Fruit fly (Drosophila melanogaster) whole organism, embryonic: ENCODE data around the gene CG3764.

Experiments
- Atf3 ChIP-seq: fragments of 200-800 bp; sonication (Bioruptor generic); optimal IDR thresholded peaks from 3 replicates; lab custom pipeline; 2016; ENCODE audit warnings: missing biosample characterization, missing genetic modification characterization
- Awh ChIP-seq: fragments of 200-800 bp; sonication (Bioruptor generic); IDR thresholded peaks from 2 replicates; pipeline ENCODE4, ENCODE4 v1.3.6; 2022; ENCODE audit warnings: missing biosample characterization, missing genetic modification characterization
- CG11247 ChIP-seq: fragments of 200-800 bp; sonication (Bioruptor generic); IDR thresholded peaks from 2 replicates; pipeline ENCODE4 v1.3.6; 2022; ENCODE audit warnings: missing biosample characterization, missing genetic modification characterization
- CG11504 ChIP-seq: fragments of 200-800 bp; sonication (Bioruptor generic); optimal IDR thresholded peaks from 3 replicates; lab custom pipeline; 2019; ENCODE audit warnings: missing biosample characterization, mild to moderate bottlenecking, missing genetic modification characterization, moderate library complexity
- CG12071 ChIP-seq: fragments of 200-800 bp; sonication (Bioruptor generic); optimal IDR thresholded peaks from 3 replicates; lab custom pipeline; 2018; ENCODE audit warnings: missing biosample characterization, mild to moderate bottlenecking, missing genetic modification characterization
- CG12236 ChIP-seq: fragments of 200-800 bp; sonication (Bioruptor generic); optimal IDR thresholded peaks from 2 replicates; lab custom pipeline; 2016; ENCODE audit warnings: missing biosample characterization, missing genetic modification characterization
- CG15479 ChIP-seq: fragments of 200-800 bp; sonication (Bioruptor generic); optimal IDR thresholded peaks from 3 replicates; lab custom pipeline; 2019; ENCODE audit warnings: missing biosample characterization, mild to moderate bottlenecking, missing genetic modification characterization, moderate library complexity
- CG17568 ChIP-seq: fragments of 200-800 bp; sonication (Bioruptor generic); optimal IDR thresholded peaks from 2 replicates; lab custom pipeline; 2018; ENCODE audit warnings: missing biosample characterization, mild to moderate bottlenecking, missing genetic modification characterization, moderate library complexity
- CG2889 ChIP-seq: fragments of 200-800 bp; sonication (Bioruptor generic); IDR thresholded peaks from 3 replicates; pipeline ENCODE4 v1.3.6; 2022; ENCODE audit warnings: missing biosample characterization, missing genetic modification characterization
- CG31224 ChIP-seq: fragments of 200-800 bp; sonication (Bioruptor generic); IDR thresholded peaks from 2 replicates; pipeline ENCODE4 v1.3.6; 2022; ENCODE audit warnings: missing biosample characterization, missing genetic modification characterization
- CG31388 ChIP-seq: fragments of 200-800 bp; sonication (Bioruptor generic); optimal IDR thresholded peaks from 2 replicates; lab custom pipeline; 2016; ENCODE audit warnings: missing biosample characterization, missing genetic modification characterization
- CG32532 ChIP-seq: fragments of 200-800 bp; sonication (Bioruptor generic); IDR thresholded peaks from 2 replicates; pipeline ENCODE4 v1.3.6; 2022; ENCODE audit warnings: missing biosample characterization, missing genetic modification characterization
- CG4282 ChIP-seq: fragments of 200-800 bp; sonication (Bioruptor generic); optimal IDR thresholded peaks from 2 replicates; lab custom pipeline; 2016; ENCODE audit warnings: missing biosample characterization, missing genetic modification characterization
- CG4424 ChIP-seq: fragments of 200-800 bp; sonication (Bioruptor generic); optimal IDR thresholded peaks from 3 replicates; lab custom pipeline; 2016; ENCODE audit warnings: missing biosample characterization, missing genetic modification characterization
- CG4730 ChIP-seq: fragments of 200-800 bp; sonication (Bioruptor generic); IDR thresholded peaks from 2 replicates; pipeline ENCODE4 v1.3.6; 2022; ENCODE audit warnings: missing biosample characterization, missing genetic modification characterization
- CG4820 ChIP-seq: fragments of 200-800 bp; sonication (Bioruptor generic); optimal IDR thresholded peaks from 3 replicates; lab custom pipeline; 2016; ENCODE audit warnings: missing biosample characterization, missing genetic modification characterization
- CG7556 ChIP-seq: fragments of 200-800 bp; sonication (Bioruptor generic); optimal IDR thresholded peaks from 2 replicates; lab custom pipeline; 2017; ENCODE audit warnings: missing biosample characterization, mild to moderate bottlenecking, missing genetic modification characterization
- Camta ChIP-seq: fragments of 200-800 bp; sonication (Bioruptor generic); optimal IDR thresholded peaks from 2 replicates; lab custom pipeline; 2016; ENCODE audit warnings: missing biosample characterization, missing genetic modification characterization
- CkIIα-i1 ChIP-seq: fragments of 200-800 bp; sonication (Bioruptor generic); IDR thresholded peaks from 2 replicates; pipeline ENCODE4 v1.3.6; 2022; ENCODE audit warnings: missing biosample characterization, missing genetic modification characterization
- Dll ChIP-seq: fragments of 200-800 bp; sonication (Bioruptor generic); IDR thresholded peaks from 4 replicates; pipeline ENCODE4 v1.3.6; 2022; ENCODE audit warnings: missing biosample characterization, missing genetic modification characterization; ENCODE audit not compliant: partially characterized antibody
- Dref ChIP-seq: fragments of 200-800 bp; sonication (Bioruptor generic); IDR thresholded peaks from 2 replicates; pipeline ENCODE4 v1.3.6; 2022; ENCODE audit warnings: missing biosample characterization, missing genetic modification characterization
- E2f1 ChIP-seq: fragments of 200-800 bp; sonication (Bioruptor generic); IDR thresholded peaks from 2 replicates; pipeline ENCODE4 v1.3.6; 2022; ENCODE audit warnings: missing biosample characterization, missing genetic modification characterization
- Gsc ChIP-seq: fragments of 200-800 bp; sonication (Bioruptor generic); IDR thresholded peaks from 2 replicates; pipeline ENCODE4 v1.3.6; 2022; ENCODE audit warnings: missing biosample characterization, missing genetic modification characterization
- HLH3B ChIP-seq: fragments of 200-800 bp; sonication (Bioruptor generic); IDR thresholded peaks from 2 replicates; pipeline ENCODE4 v1.3.6; 2022; ENCODE audit warnings: missing biosample characterization, missing genetic modification characterization
- MBD-R2 ChIP-seq: fragments of 200-800 bp; sonication (Bioruptor generic); IDR thresholded peaks from 2 replicates; pipeline ENCODE4 v1.3.6; 2022; ENCODE audit warnings: missing biosample characterization, missing genetic modification characterization
- NC2α ChIP-seq: fragments of 200-800 bp; sonication (Bioruptor generic); optimal IDR thresholded peaks from 2 replicates; lab custom pipeline; 2016; ENCODE audit warnings: missing biosample characterization, missing genetic modification characterization
- Nf-YC ChIP-seq: fragments of 200-800 bp; optimal IDR thresholded peaks from 3 replicates; lab custom pipeline; 2019; ENCODE audit warnings: missing biosample characterization, mild to moderate bottlenecking, missing genetic modification characterization, moderate library complexity
- YL-1 ChIP-seq: fragments of 200-800 bp; sonication (Bioruptor generic); optimal IDR thresholded peaks from 3 replicates; lab custom pipeline; 2017; ENCODE audit warnings: missing biosample characterization, mild to moderate bottlenecking, missing genetic modification characterization
- al ChIP-seq: fragments of 200-800 bp; sonication (Bioruptor generic); IDR thresholded peaks from 2 replicates; pipeline ENCODE4 v1.3.6; 2022; ENCODE audit warnings: missing biosample characterization, missing genetic modification characterization
- bcd ChIP-seq: fragments of 200-800 bp; sonication (Bioruptor generic); optimal IDR thresholded peaks from 2 replicates; lab custom pipeline; 2017; ENCODE audit warnings: missing biosample characterization, mild to moderate bottlenecking, missing genetic modification characterization
- cas ChIP-seq: fragments of 200-800 bp; sonication (Bioruptor generic); IDR thresholded peaks from 2 replicates; pipeline ENCODE4 v1.3.6; 2022; ENCODE audit warnings: missing biosample characterization, missing genetic modification characterization
- chif ChIP-seq, 2 experiments: fragments of 200-800 bp; sonication (Bioruptor generic); optimal IDR thresholded peaks; 3 replicates each; lab custom pipeline; 2016; ENCODE audit warnings: missing biosample characterization in 2 of 2, missing genetic modification characterization in 2 of 2
- dmrt11E ChIP-seq: fragments of 200-800 bp; sonication (Bioruptor generic); optimal IDR thresholded peaks from 3 replicates; lab custom pipeline; 2018; ENCODE audit warnings: missing biosample characterization, mild to moderate bottlenecking, missing genetic modification characterization, moderate library complexity
- en ChIP-seq: fragments of 200-800 bp; sonication (Bioruptor generic); optimal IDR thresholded peaks from 2 replicates; lab custom pipeline; 2016; ENCODE audit warnings: missing biosample characterization, missing genetic modification characterization
- exex ChIP-seq: fragments of 200-800 bp; sonication (Bioruptor generic); optimal IDR thresholded peaks from 4 replicates; lab custom pipeline; 2018; ENCODE audit warnings: missing biosample characterization, mild to moderate bottlenecking, missing genetic modification characterization, moderate library complexity
- fd3F ChIP-seq: fragments of 200-800 bp; sonication (Bioruptor generic); optimal IDR thresholded peaks from 2 replicates; lab custom pipeline; 2018; ENCODE audit warnings: missing biosample characterization, mild to moderate bottlenecking, missing genetic modification characterization, moderate library complexity
- fu2 ChIP-seq: fragments of 200-800 bp; sonication (Bioruptor generic); optimal IDR thresholded peaks from 2 replicates; lab custom pipeline; 2016; ENCODE audit warnings: missing biosample characterization, missing genetic modification characterization
- hbn ChIP-seq: fragments of 200-800 bp; sonication (Bioruptor generic); IDR thresholded peaks from 2 replicates; pipeline ENCODE4 v1.3.6; 2022; ENCODE audit warnings: missing biosample characterization, missing genetic modification characterization; ENCODE audit not compliant: partially characterized antibody
- insv ChIP-seq, 2 experiments: fragments of 200-800 bp; sonication (Bioruptor generic); optimal IDR thresholded peaks; 3 replicates each; lab custom pipeline; 2016 to 2018; ENCODE audit warnings: missing biosample characterization in 2 of 2, missing genetic modification characterization in 2 of 2
- jigr1 ChIP-seq: fragments of 200-800 bp; sonication (Bioruptor generic); IDR thresholded peaks from 3 replicates; pipeline ENCODE4 v1.3.6; 2022; ENCODE audit warnings: missing biosample characterization, missing genetic modification characterization
- nau ChIP-seq: fragments of 200-800 bp; sonication (Bioruptor generic); optimal IDR thresholded peaks from 3 replicates; lab custom pipeline; 2017; ENCODE audit warnings: missing biosample characterization, mild to moderate bottlenecking, missing genetic modification characterization, missing genetic modification reagents
- nerfin-2 ChIP-seq: fragments of 200-800 bp; sonication (Bioruptor generic); IDR thresholded peaks from 2 replicates; pipeline ENCODE4 v1.3.6; 2022; ENCODE audit warnings: missing biosample characterization, missing genetic modification characterization; ENCODE audit not compliant: partially characterized antibody
- nom ChIP-seq: fragments of 200-800 bp; sonication (Bioruptor generic); optimal IDR thresholded peaks from 2 replicates; lab custom pipeline; 2017; ENCODE audit warnings: missing biosample characterization, missing genetic modification characterization, mild to moderate bottlenecking, moderate library complexity, missing genetic modification reagents
- pros ChIP-seq: fragments of 200-800 bp; sonication (Bioruptor generic); optimal IDR thresholded peaks from 3 replicates; lab custom pipeline; 2019; ENCODE audit warnings: missing biosample characterization, mild to moderate bottlenecking, missing genetic modification characterization, moderate library complexity
- schlank ChIP-seq: fragments of 200-800 bp; sonication (Bioruptor generic); optimal IDR thresholded peaks from 2 replicates; lab custom pipeline; 2018; ENCODE audit warnings: missing biosample characterization, mild to moderate bottlenecking, missing genetic modification characterization
- tap ChIP-seq: fragments of 200-800 bp; optimal IDR thresholded peaks from 3 replicates; lab custom pipeline; 2019; ENCODE audit warnings: missing biosample characterization, mild to moderate bottlenecking, missing genetic modification characterization, moderate library complexity
- tna ChIP-seq: fragments of 200-800 bp; sonication (Bioruptor generic); IDR thresholded peaks from 2 replicates; pipeline ENCODE4 v1.3.6; 2022; ENCODE audit warnings: missing biosample characterization, missing genetic modification characterization; ENCODE audit not compliant: partially characterized antibody
- unc-4 ChIP-seq: fragments of 200-800 bp; sonication (Bioruptor generic); IDR thresholded peaks from 2 replicates; pipeline ENCODE4 v1.3.6; 2022; ENCODE audit warnings: missing biosample characterization, missing genetic modification characterization; ENCODE audit not compliant: partially characterized antibody
- wek ChIP-seq: fragments of 200-800 bp; sonication (Bioruptor generic); optimal IDR thresholded peaks from 3 replicates; lab custom pipeline; 2018; ENCODE audit warnings: missing biosample characterization, mild to moderate bottlenecking, missing genetic modification characterization, moderate library complexity
- wor ChIP-seq: fragments of 200-800 bp; sonication (Bioruptor generic); IDR thresholded peaks from 2 replicates; pipeline ENCODE4 v1.3.6; 2022; ENCODE audit warnings: missing biosample characterization, missing genetic modification characterization

CG3764 gene

DNA sequence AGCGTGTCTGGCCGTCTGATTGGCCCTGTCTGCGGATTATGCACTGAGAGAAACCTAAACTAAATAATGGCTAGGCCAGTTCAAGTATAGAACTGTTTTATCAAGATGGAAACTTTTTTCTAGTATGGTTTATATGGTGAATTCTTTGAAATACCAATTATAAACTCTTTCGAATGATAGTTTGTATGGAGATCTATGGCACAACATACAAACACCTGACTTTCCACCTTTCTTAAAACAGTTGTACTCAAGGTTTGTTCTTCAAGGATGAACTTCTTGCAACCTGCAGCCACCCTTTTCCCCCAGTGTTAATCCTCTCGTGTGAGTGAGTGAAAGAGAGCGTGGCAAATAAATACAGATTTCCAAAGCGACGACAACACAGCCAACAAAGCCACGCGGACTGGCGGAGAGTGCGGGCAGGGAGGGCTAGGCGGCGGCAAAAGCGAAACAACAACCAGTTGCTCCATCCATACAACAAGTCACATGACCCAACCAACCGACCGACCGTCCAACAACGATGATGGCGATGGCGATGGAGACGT, 8.1 kb downstream of the CG3764 start (continued):
- TF ChIP-seq Gsc (peak; percentile 62), HLH3B (GFP tag; lab: Robert Waterston, UW) (peak; percentile 88), CG7556 (peak; percentile 93), nau (GFP tag; lab: Kevin White, UChicago) (peak; percentile 69), en (GFP tag; lab: Kevin White, UChicago) (peak; percentile 85), CG31224 (GFP tag; lab: Robert Waterston, UW) (peak; percentile 75), pros (GFP tag; lab: Kevin White, UChicago) (no peak), cas (peak; percentile 56; the same call in 1 of the 2 replicates), jigr1 (GFP tag; lab: Robert Waterston, UW) (peak; percentile 83), insv (GFP tag; optimal IDR thresholded peaks at IDR 0.05; lab: Kevin White, UChicago) (peak in 1 of 2 experiments; percentile 21), chif (GFP tag; optimal IDR thresholded peaks at IDR 0.05; lab: Kevin White, UChicago) (peak; percentile 86 to 88), dmrt11E (tag; lab: Kevin White, UChicago) (peak; percentile 63), CG17568 (GFP tag; lab: Kevin White, UChicago) (peak; percentile 72), unc-4 (GFP tag; lab: Robert Waterston, UW) (no peak), nerfin-2 (GFP tag; lab: Robert Waterston, UW) (no peak), nom (GFP tag; lab: Kevin White, UChicago) (peak; percentile 89), schlank (peak; percentile 71), hbn (GFP tag; lab: Robert Waterston, UW) (no peak), CG11504 (tag; lab: Kevin White, UChicago) (peak; percentile 93), CG15479 (GFP tag; lab: Kevin White, UChicago) (no peak), CG31388 (GFP tag; lab: Kevin White, UChicago) (peak; percentile 80), CG2889 (GFP tag; lab: Robert Waterston, UW) (peak; percentile 82), bcd (GFP tag; lab: Kevin White, UChicago) (peak; percentile 89), al (GFP tag; lab: Robert Waterston, UW) (peak; percentile 91), E2f1 (GFP tag; lab: Robert Waterston, UW) (peak; percentile 80), YL-1 (peak; percentile 10), MBD-R2 (GFP tag; lab: Robert Waterston, UW) (peak; percentile 55), wor (GFP tag; lab: Robert Waterston, UW) (peak; percentile 64), wek (GFP tag; lab: Kevin White, UChicago) (peak; percentile 38), Atf3 (GFP tag; lab: Kevin White, UChicago) (peak; percentile 71), tap (tag; lab: Kevin White, UChicago) (peak; percentile 78), CG4282 (peak; percentile 83), fd3F (GFP tag; lab: Kevin White, UChicago) (peak; percentile 88), fu2 (GFP tag; lab: Kevin White, UChicago) (peak; percentile 90), CG12236 (GFP tag; lab: Kevin White, UChicago) (peak; percentile 85), CG12071 (GFP tag; lab: Kevin White, UChicago) (peak; percentile 72), CG4730 (peak; percentile 83), CG32532 (GFP tag; lab: Robert Waterston, UW) (peak; percentile 87), Nf-YC (tag; lab: Kevin White, UChicago) (peak; percentile 74), Awh (GFP tag; lab: Robert Waterston, UW) (peak; percentile 63), CG4820 (GFP tag; lab: Kevin White, UChicago) (peak; percentile 81), CG11247 (GFP tag; lab: Robert Waterston, UW) (peak; percentile 33; the same call in 1 of the 2 replicates), CkIIα-i1 (GFP tag; lab: Robert Waterston, UW) (peak; percentile 60; the same call in 1 of the 2 replicates), exex (tag; lab: Kevin White, UChicago) (no peak), CG4424 (peak; percentile 85), NC2α (peak; percentile 37), Dref (GFP tag; lab: Robert Waterston, UW) (no peak), tna (no peak), Camta (GFP tag; lab: Kevin White, UChicago) (peak; percentile 90), Dll (GFP tag; lab: Robert Waterston, UW) (no peak)
